Worm (Caenorhabditis elegans) whole organism, L1 larva: ENCODE results near the gene col-3.

Experiments
- C34B4.2 ChIP-seq: sonication (generic microtip); optimal IDR thresholded peaks from 2 replicates; lab custom pipeline; 2017; ENCODE audit warnings: mild to moderate bottlenecking, missing genetic modification characterization, missing compliant biosample characterization
- ceh-90 ChIP-seq: sonication (generic microtip); optimal IDR thresholded peaks from 2 replicates; lab custom pipeline; 2016; ENCODE audit warnings: missing genetic modification characterization, missing compliant biosample characterization
- dpl-1 ChIP-seq, 3 experiments: fragments of 150-350 bp in 2 of 3; sonication (generic microtip) in 1 of 3; optimal IDR thresholded peaks; 2 replicates each; lab custom pipeline; 2014 to 2017; ENCODE audit warnings: missing biosample characterization in 3 of 3, missing genetic modification characterization in 3 of 3, missing genetic modification reagents in 3 of 3
- fkh-10 ChIP-seq: sonication (generic microtip); optimal IDR thresholded peaks from 2 replicates; lab custom pipeline; 2017; ENCODE audit warnings: missing biosample characterization, missing genetic modification reagents, missing genetic modification characterization
- mab-9 ChIP-seq: fragments of 200-800 bp; sonication (Bioruptor generic); IDR thresholded peaks from 2 replicates; pipeline ENCODE4 v1.3.6; 2022; ENCODE audit warnings: missing genetic modification reagents, missing genetic modification characterization, missing compliant biosample characterization
- nhr-76 ChIP-seq: sonication (generic microtip); optimal IDR thresholded peaks from 2 replicates; lab custom pipeline; 2017; ENCODE audit warnings: missing biosample characterization, missing genetic modification characterization
- pag-3 ChIP-seq: sonication (generic microtip); optimal IDR thresholded peaks from 2 replicates; lab custom pipeline; 2017; ENCODE audit warnings: missing genetic modification characterization, mild to moderate bottlenecking, missing compliant biosample characterization, antibody characterized with exemption, borderline replicate concordance; ENCODE audit not compliant: insufficient read depth
- tbx-2 ChIP-seq: sonication (generic microtip); optimal IDR thresholded peaks from 2 replicates; lab custom pipeline; 2016; ENCODE audit warnings: missing genetic modification characterization, missing compliant biosample characterization
- zag-1 ChIP-seq: fragments of 150-350 bp; optimal IDR thresholded peaks from 2 replicates; lab custom pipeline; 2014; ENCODE audit warnings: missing biosample characterization, missing genetic modification characterization

ce11 chrIV:8793223-8793622 lies 31.4 kb upstream of the col-3 start:
- TF ChIP-seq dpl-1 (GFP tag; optimal IDR thresholded peaks at IDR 0.05; lab: Kevin White, UChicago) (no peak), nhr-76 (tag; lab: Kevin White, UChicago) (no peak), fkh-10 (GFP tag; lab: Kevin White, UChicago) (no peak), zag-1 (tag; lab: Kevin White, UChicago) (no peak), pag-3 (tag; lab: Kevin White, UChicago) (no peak), C34B4.2 (no peak), tbx-2 (tag; lab: Kevin White, UChicago) (no peak), mab-9 (GFP tag; lab: Robert Waterston, UW) (no peak), ceh-90 (tag; lab: Kevin White, UChicago) (no peak)
